Fruit fly (Drosophila melanogaster) whole organism, prepupa: ENCODE data around the gene CG9986.

ENCODE experiments used
- Blimp-1 ChIP-seq: fragments of 200-800 bp; sonication (Bioruptor generic); optimal IDR thresholded peaks from 3 replicates; lab custom pipeline; 2017; ENCODE audit warnings: missing biosample characterization, missing genetic modification characterization, mild to moderate bottlenecking, moderate library complexity, missing genetic modification reagents
- CG10669 ChIP-seq: fragments of 200-800 bp; sonication (Bioruptor generic); optimal IDR thresholded peaks from 3 replicates; lab custom pipeline; 2018; ENCODE audit warnings: missing biosample characterization, mild to moderate bottlenecking, missing genetic modification characterization, moderate library complexity
- Ets21C ChIP-seq: fragments of 200-800 bp; sonication (Bioruptor generic); optimal IDR thresholded peaks from 3 replicates; lab custom pipeline; 2016; ENCODE audit warnings: missing biosample characterization, missing genetic modification characterization
- Hr38 ChIP-seq: sonication (Bioruptor generic); optimal IDR thresholded peaks from 2 replicates; lab custom pipeline; 2016; ENCODE audit warnings: missing biosample characterization, missing genetic modification characterization
- Hr4 ChIP-seq: fragments of 200-800 bp; sonication (Bioruptor generic); optimal IDR thresholded peaks from 3 replicates; lab custom pipeline; 2016; ENCODE audit warnings: missing biosample characterization, missing genetic modification characterization
- Met ChIP-seq: fragments of 200-800 bp; sonication (Bioruptor generic); optimal IDR thresholded peaks from 3 replicates; lab custom pipeline; 2016; ENCODE audit warnings: missing biosample characterization, missing genetic modification characterization
- salr ChIP-seq, 2 experiments: fragments of 200-800 bp; sonication (Bioruptor generic); optimal IDR thresholded peaks; 3 replicates each; lab custom pipeline; 2016 to 2018; ENCODE audit warnings: missing biosample characterization in 2 of 2, missing genetic modification characterization in 2 of 2, mild to moderate bottlenecking in 1 of 2
- topi ChIP-seq: fragments of 200-800 bp; sonication (Bioruptor generic); optimal IDR thresholded peaks from 3 replicates; lab custom pipeline; 2016; ENCODE audit warnings: missing biosample characterization, missing genetic modification characterization

DNA sequence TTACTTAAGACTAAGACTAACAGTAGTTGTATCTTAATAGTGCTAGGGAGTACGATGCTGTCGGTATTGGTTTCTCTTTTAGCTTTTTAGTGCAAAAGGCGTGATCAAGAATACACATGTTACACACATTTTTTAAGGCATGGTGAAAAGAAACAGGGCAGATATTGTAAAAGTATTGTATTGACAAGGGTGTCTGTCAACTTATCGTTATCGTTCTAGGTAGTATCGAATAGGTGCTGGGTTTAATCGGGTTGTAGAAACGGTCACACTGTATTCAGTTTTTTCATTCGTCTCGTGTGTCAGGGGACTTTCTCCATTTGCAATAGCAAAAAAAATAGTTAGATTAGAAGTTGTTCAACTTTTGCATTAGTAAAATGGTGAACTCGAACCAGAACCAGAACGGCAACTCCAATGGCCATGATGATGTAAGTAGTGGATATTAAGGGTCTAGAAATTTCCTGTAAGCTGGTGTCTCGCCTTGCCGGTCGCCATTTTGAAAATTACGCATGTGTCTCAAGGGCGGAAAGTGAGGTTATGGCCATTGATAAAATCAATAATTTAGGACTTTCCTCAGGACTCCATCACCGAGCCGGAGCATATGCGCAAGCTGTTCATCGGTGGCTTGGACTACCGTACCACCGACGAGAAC, 5.6 kb upstream of the CG9986 start:
- TF ChIP-seq Hr38 (no peak), topi (no peak), Blimp-1 (GFP tag; lab: Kevin White, UChicago) (no peak), Hr4 (no peak), salr (GFP tag; optimal IDR thresholded peaks at IDR 0.05; lab: Kevin White, UChicago) (no peak), CG10669 (no peak), Met (GFP tag; lab: Kevin White, UChicago) (no peak), Ets21C (GFP tag; lab: Kevin White, UChicago) (no peak)
